Worm (Caenorhabditis elegans) whole organism, early embryonic: ENCODE results near the gene clec-258.

Experiments used
- B0310.2 ChIP-seq: sonication (generic microtip); optimal IDR thresholded peaks from 2 replicates; lab custom pipeline; 2016; ENCODE audit warnings: mild to moderate bottlenecking, missing genetic modification characterization, missing compliant biosample characterization
- F13C5.2 ChIP-seq: sonication (generic microtip); optimal IDR thresholded peaks from 2 replicates; lab custom pipeline; 2017; ENCODE audit warnings: mild to moderate bottlenecking, missing genetic modification characterization, inconsistent platforms, missing compliant biosample characterization
- aly-1 ChIP-seq: sonication (generic microtip); optimal IDR thresholded peaks from 2 replicates; lab custom pipeline; 2016; ENCODE audit warnings: missing genetic modification characterization, missing compliant biosample characterization
- ama-1 ChIP-seq: fragments of 150-350 bp; optimal IDR thresholded peaks from 2 replicates; lab custom pipeline; 2014
- ceh-13 ChIP-seq: fragments of 200-800 bp; sonication (Bioruptor generic); optimal IDR thresholded peaks from 2 replicates; lab custom pipeline; 2018; ENCODE audit warnings: mild to moderate bottlenecking, missing genetic modification characterization, missing compliant biosample characterization
- ceh-36 ChIP-seq: sonication (generic microtip); optimal IDR thresholded peaks from 2 replicates; lab custom pipeline; 2016; ENCODE audit warnings: missing genetic modification characterization, inconsistent platforms, missing compliant biosample characterization
- ets-7 ChIP-seq: sonication (generic microtip); optimal IDR thresholded peaks from 2 replicates; lab custom pipeline; 2016; ENCODE audit warnings: missing genotype, missing genetic modification characterization, missing compliant biosample characterization
- flt-1 ChIP-seq: fragments of 200-800 bp; sonication (Bioruptor generic); IDR thresholded peaks from 2 replicates; pipeline ENCODE4 v1.3.6; 2022; ENCODE audit warnings: missing genetic modification characterization, missing compliant biosample characterization
- hmbx-1 ChIP-seq: sonication (generic microtip); optimal IDR thresholded peaks from 2 replicates; lab custom pipeline; 2016; ENCODE audit warnings: mild to moderate bottlenecking, missing genetic modification characterization, missing compliant biosample characterization
- hmg-4 ChIP-seq: fragments of 200-800 bp; sonication (Bioruptor generic); optimal IDR thresholded peaks from 2 replicates; lab custom pipeline; 2018; ENCODE audit warnings: mild to moderate bottlenecking, missing genetic modification characterization, missing compliant biosample characterization
- hnd-1 ChIP-seq: sonication (generic microtip); optimal IDR thresholded peaks from 2 replicates; lab custom pipeline; 2016; ENCODE audit warnings: missing genetic modification characterization, missing compliant biosample characterization
- pes-1 ChIP-seq: fragments of 200-800 bp; sonication (Bioruptor generic); IDR thresholded peaks from 2 replicates; pipeline ENCODE4 v1.3.6; 2022; ENCODE audit warnings: missing genetic modification reagents, missing genetic modification characterization, missing compliant biosample characterization
- scrt-1 ChIP-seq: fragments of 200-800 bp; sonication (Bioruptor generic); IDR thresholded peaks from 2 replicates; pipeline ENCODE4 v1.3.6; 2022; ENCODE audit warnings: missing genetic modification characterization, missing compliant biosample characterization
- sea-1 ChIP-seq: fragments of 200-800 bp; sonication (Bioruptor generic); conservative IDR thresholded peaks from 2 replicates; pipeline ENCODE4 v1.3.6; 2022; ENCODE audit warnings: missing genetic modification characterization, missing compliant biosample characterization
- tbx-11 ChIP-seq: fragments of 200-800 bp; sonication (Bioruptor generic); IDR thresholded peaks from 2 replicates; pipeline ENCODE4 v1.3.6; 2022; ENCODE audit warnings: missing genetic modification characterization, missing compliant biosample characterization
- tbx-37 ChIP-seq: fragments of 200-800 bp; sonication (Bioruptor generic); conservative IDR thresholded peaks from 2 replicates; pipeline ENCODE4 v1.3.6; 2022; ENCODE audit warnings: missing genetic modification reagents, missing genetic modification characterization, missing compliant biosample characterization
- tra-4 ChIP-seq: sonication (generic microtip); optimal IDR thresholded peaks from 2 replicates; lab custom pipeline; 2017; ENCODE audit warnings: missing genetic modification characterization, missing compliant biosample characterization

clec-258 gene

DNA sequence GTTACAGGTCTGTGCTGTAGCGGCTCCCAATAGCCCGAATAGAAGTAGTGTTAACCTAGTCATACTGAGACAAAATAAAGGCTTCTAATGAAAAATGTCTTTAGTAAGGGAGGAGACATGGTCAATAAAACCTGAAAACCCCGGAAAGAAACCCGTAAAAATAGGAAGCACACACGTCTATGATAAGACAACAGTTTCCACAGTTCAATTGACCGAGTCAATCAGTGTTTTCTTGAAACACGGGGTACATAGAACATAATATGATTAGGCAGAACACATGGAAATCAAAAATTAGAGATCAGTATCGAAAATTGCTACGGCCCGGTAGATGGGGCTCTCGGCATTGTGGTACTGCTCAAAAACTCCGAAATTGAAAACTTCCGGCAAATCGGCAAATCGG lies 37.1 kb upstream of the clec-258 start, which contains the start of gene clec-49:
TSS of gene clec-49 (minus strand) at position 103 of the 400 bp plus-strand sequence.
- no peak for TF ChIP-seq flt-1 (GFP tag; lab: Robert Waterston, UW)
- TF ChIP-seq F13C5.2 (tag; lab: Kevin White, UChicago), result no peak
- TF ChIP-seq pes-1, result no peak
- no peak for TF ChIP-seq ama-1 (lab: Kevin White, UChicago)
- no peak for TF ChIP-seq hmg-4 (GFP tag; lab: Kevin White, UChicago)
- TF ChIP-seq B0310.2, result no peak
- TF ChIP-seq hmbx-1 (tag; lab: Kevin White, UChicago), result no peak

- TF ChIP-seq scrt-1 (GFP tag; lab: Robert Waterston, UW), result no peak
- no peak for TF ChIP-seq tbx-11 (GFP tag; lab: Robert Waterston, UW)
- TF ChIP-seq B0310.2, result no peak
- no peak for TF ChIP-seq tbx-37 (GFP tag; lab: Robert Waterston, UW)
- TF ChIP-seq tra-4, result no peak
Measured at ce11 chrV:19752879-19753278, 35.4 kb upstream of the clec-258 start.

DNA sequence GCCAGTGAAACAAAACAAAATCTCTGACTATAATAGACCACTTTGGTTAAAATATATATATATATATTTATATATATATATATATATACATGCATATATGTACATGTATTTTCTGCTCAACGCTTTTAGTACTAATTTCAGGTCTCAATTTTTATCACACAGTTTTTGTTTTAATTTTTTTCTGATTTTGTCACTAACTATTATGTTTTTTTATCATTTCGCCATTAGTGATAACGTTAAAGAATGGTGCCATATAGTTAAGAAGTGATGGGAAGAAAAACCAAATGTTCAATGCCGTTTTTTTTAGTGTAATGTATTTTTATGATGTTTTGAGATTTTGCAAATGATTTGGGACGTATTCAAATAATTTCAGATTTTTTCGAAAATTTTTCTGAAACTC lies 33.9 kb upstream of the clec-258 start:
- TF ChIP-seq tbx-11 (GFP tag; lab: Robert Waterston, UW), result no peak
- TF ChIP-seq ceh-36, result no peak
- no peak for TF ChIP-seq B0310.2
- no peak for TF ChIP-seq F13C5.2 (tag; lab: Kevin White, UChicago)
- TF ChIP-seq tra-4, result no peak
- TF ChIP-seq aly-1, result no peak
- TF ChIP-seq scrt-1 (GFP tag; lab: Robert Waterston, UW), result no peak
- TF ChIP-seq tbx-37 (GFP tag; lab: Robert Waterston, UW), result no peak
- no peak for TF ChIP-seq hnd-1 (tag; lab: Kevin White, UChicago)
- TF ChIP-seq ets-7, result no peak
- TF ChIP-seq ama-1 (lab: Kevin White, UChicago), result no peak
- no peak for TF ChIP-seq hmg-4 (GFP tag; lab: Kevin White, UChicago)
- TF ChIP-seq sea-1 (GFP tag; lab: Robert Waterston, UW), result no peak
- no peak for TF ChIP-seq pes-1
- no peak for TF ChIP-seq hmbx-1 (tag; lab: Kevin White, UChicago)
- TF ChIP-seq flt-1 (GFP tag; lab: Robert Waterston, UW), result no peak

- TF ChIP-seq tbx-37 (GFP tag; lab: Robert Waterston, UW) (no peak), B0310.2 (no peak), tbx-11 (GFP tag; lab: Robert Waterston, UW) (no peak), F13C5.2 (tag; lab: Kevin White, UChicago) (no peak), ceh-13 (no peak), ama-1 (lab: Kevin White, UChicago) (no peak), flt-1 (GFP tag; lab: Robert Waterston, UW) (no peak), aly-1 (no peak), hmg-4 (GFP tag; lab: Kevin White, UChicago) (no peak), tra-4 (no peak), ets-7 (no peak), scrt-1 (GFP tag; lab: Robert Waterston, UW) (no peak), sea-1 (GFP tag; lab: Robert Waterston, UW) (no peak), hmbx-1 (tag; lab: Kevin White, UChicago) (no peak), ceh-36 (no peak), pes-1 (no peak), hnd-1 (tag; lab: Kevin White, UChicago) (no peak)
Measured at ce11 chrV:19755260-19755659, 33.0 kb upstream of the clec-258 start, which contains the start of gene clec-50. TSS of gene clec-50 (minus strand) at chrV:19755368.

- TF ChIP-seq pes-1 (no peak), scrt-1 (GFP tag; lab: Robert Waterston, UW) (no peak)
Measured at ce11 chrV:19756253-19756652, 32.0 kb upstream of the clec-258 start, which contains the start of gene W04E12.9. TSS of gene W04E12.9 (plus strand) at chrV:19756553.

ce11 chrV:19759282-19759681 lies 29.0 kb upstream of the clec-258 start:
- TF ChIP-seq scrt-1 (GFP tag; lab: Robert Waterston, UW) (no peak), ceh-13 (no peak), flt-1 (GFP tag; lab: Robert Waterston, UW) (no peak), tra-4 (no peak)

- TF ChIP-seq flt-1 (GFP tag; lab: Robert Waterston, UW) (no peak), hnd-1 (tag; lab: Kevin White, UChicago) (no peak), hmbx-1 (tag; lab: Kevin White, UChicago) (no peak)
Measured at ce11 chrV:19760751-19761150, 27.5 kb upstream of the clec-258 start, which contains the start of gene M162.5. TSS of gene M162.5 (plus strand) at chrV:19761051.

DNA sequence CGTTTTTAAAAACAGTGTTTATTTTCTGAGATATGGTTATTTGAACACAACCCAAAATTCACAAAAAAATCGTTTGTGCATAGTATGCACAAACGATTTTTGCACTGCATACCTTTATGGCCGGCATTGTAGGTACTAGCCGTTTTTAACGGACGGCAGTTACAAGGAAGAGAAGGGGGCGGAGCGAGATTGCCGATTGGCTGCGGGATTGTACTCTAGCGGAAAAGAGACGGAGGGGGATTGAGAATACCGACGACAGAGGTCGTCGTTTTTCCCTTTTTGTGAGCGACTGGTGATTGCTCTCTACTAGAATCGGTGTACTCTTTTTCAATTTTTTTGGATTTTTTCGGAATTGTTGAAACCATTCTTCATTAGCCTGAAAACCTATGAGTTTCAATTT lies 20.5 kb upstream of the clec-258 start:
- TF ChIP-seq pes-1 (no peak), ama-1 (lab: Kevin White, UChicago) (no peak), B0310.2 (no peak), hmg-4 (GFP tag; lab: Kevin White, UChicago) (no peak), hmbx-1 (tag; lab: Kevin White, UChicago) (no peak), F13C5.2 (tag; lab: Kevin White, UChicago) (no peak), tbx-11 (GFP tag; lab: Robert Waterston, UW) (no peak), scrt-1 (GFP tag; lab: Robert Waterston, UW) (no peak), hnd-1 (tag; lab: Kevin White, UChicago) (no peak), tra-4 (no peak), ets-7 (no peak), flt-1 (GFP tag; lab: Robert Waterston, UW) (no peak), ceh-13 (no peak), sea-1 (GFP tag; lab: Robert Waterston, UW) (no peak), ceh-36 (no peak), aly-1 (no peak), tbx-37 (GFP tag; lab: Robert Waterston, UW) (no peak)
